Fruit fly (Drosophila melanogaster) whole organism, prepupa: ENCODE results near the gene Nasp.

Experiments
- Blimp-1 ChIP-seq: fragments of 200-800 bp; sonication (Bioruptor generic); optimal IDR thresholded peaks from 3 replicates; lab custom pipeline; 2017; ENCODE audit warnings: missing biosample characterization, missing genetic modification characterization, mild to moderate bottlenecking, moderate library complexity, missing genetic modification reagents
- CG10631 ChIP-seq: fragments of 200-800 bp; sonication (Bioruptor generic); optimal IDR thresholded peaks from 2 replicates; lab custom pipeline; 2016; ENCODE audit warnings: missing biosample characterization, missing genetic modification characterization
- CG10669 ChIP-seq: fragments of 200-800 bp; sonication (Bioruptor generic); optimal IDR thresholded peaks from 3 replicates; lab custom pipeline; 2018; ENCODE audit warnings: missing biosample characterization, mild to moderate bottlenecking, missing genetic modification characterization, moderate library complexity
- CG11294 ChIP-seq: fragments of 200-800 bp; sonication (Bioruptor generic); IDR thresholded peaks from 2 replicates; pipeline ENCODE4 v1.3.6; 2022; ENCODE audit warnings: missing biosample characterization, missing genetic modification characterization
- CG11762 ChIP-seq: fragments of 200-800 bp; sonication (Bioruptor generic); optimal IDR thresholded peaks from 3 replicates; lab custom pipeline; 2016; ENCODE audit warnings: missing biosample characterization, missing genetic modification characterization; ENCODE audit not compliant: insufficient read depth
- CG11902 ChIP-seq: fragments of 200-800 bp; sonication (Bioruptor generic); optimal IDR thresholded peaks from 3 replicates; lab custom pipeline; 2016; ENCODE audit warnings: missing biosample characterization, missing genetic modification characterization
- CG15336 ChIP-seq: fragments of 200-800 bp; sonication (Bioruptor generic); IDR thresholded peaks from 2 replicates; pipeline ENCODE4 v1.3.6; 2022; ENCODE audit warnings: missing biosample characterization, missing genetic modification characterization
- CG16779 ChIP-seq: fragments of 200-800 bp; sonication (Bioruptor generic); optimal IDR thresholded peaks from 3 replicates; lab custom pipeline; 2017; ENCODE audit warnings: missing biosample characterization, mild to moderate bottlenecking, missing genetic modification characterization
- CG32006 ChIP-seq: fragments of 200-800 bp; sonication (Bioruptor generic); optimal IDR thresholded peaks from 3 replicates; lab custom pipeline; 2017; ENCODE audit warnings: missing biosample characterization, mild to moderate bottlenecking, missing genetic modification characterization
- CG4318 ChIP-seq: fragments of 200-800 bp; sonication (Bioruptor generic); optimal IDR thresholded peaks from 3 replicates; lab custom pipeline; 2017; ENCODE audit warnings: missing biosample characterization, mild to moderate bottlenecking, missing genetic modification characterization
- CG6163 ChIP-seq: fragments of 200-800 bp; sonication (Bioruptor generic); IDR thresholded peaks from 3 replicates; pipeline ENCODE4 v1.3.6; 2022; ENCODE audit warnings: missing biosample characterization, missing genetic modification characterization
- CG6276 ChIP-seq: fragments of 200-800 bp; sonication (Bioruptor generic); optimal IDR thresholded peaks from 2 replicates; lab custom pipeline; 2017; ENCODE audit warnings: missing biosample characterization, mild to moderate bottlenecking, missing genetic modification characterization
- CG6792 ChIP-seq: fragments of 200-800 bp; sonication (Bioruptor generic); optimal IDR thresholded peaks from 3 replicates; lab custom pipeline; 2016; ENCODE audit warnings: missing biosample characterization, missing genetic modification characterization
- CG6854 ChIP-seq: fragments of 200-800 bp; sonication (Bioruptor generic); optimal IDR thresholded peaks from 2 replicates; lab custom pipeline; 2017; ENCODE audit warnings: missing biosample characterization, mild to moderate bottlenecking, missing genetic modification characterization
- CG7368 ChIP-seq: fragments of 200-800 bp; sonication (Bioruptor generic); optimal IDR thresholded peaks from 3 replicates; lab custom pipeline; 2016; ENCODE audit warnings: missing biosample characterization, missing genetic modification characterization
- CG8119 ChIP-seq: fragments of 200-800 bp; sonication (Bioruptor generic); IDR thresholded peaks from 3 replicates; pipeline ENCODE4 v1.3.6; 2022; ENCODE audit warnings: missing biosample characterization, missing genetic modification characterization
- CG8632 ChIP-seq: fragments of 200-800 bp; sonication (Bioruptor generic); optimal IDR thresholded peaks from 3 replicates; lab custom pipeline; 2016; ENCODE audit warnings: missing biosample characterization, missing genetic modification characterization
- Gug ChIP-seq: fragments of 200-800 bp; sonication (Bioruptor generic); IDR thresholded peaks from 2 replicates; pipeline ENCODE4 v1.3.6; 2022; ENCODE audit warnings: missing biosample characterization, missing genetic modification characterization
- Hr4 ChIP-seq: fragments of 200-800 bp; sonication (Bioruptor generic); optimal IDR thresholded peaks from 3 replicates; lab custom pipeline; 2016; ENCODE audit warnings: missing biosample characterization, missing genetic modification characterization
- Lpt ChIP-seq: fragments of 200-800 bp; sonication (Bioruptor generic); optimal IDR thresholded peaks from 3 replicates; lab custom pipeline; 2016; ENCODE audit warnings: missing biosample characterization, missing genetic modification characterization
- OdsH ChIP-seq: fragments of 200-800 bp; sonication (Bioruptor generic); optimal IDR thresholded peaks from 3 replicates; lab custom pipeline; 2016; ENCODE audit warnings: missing biosample characterization, missing genetic modification characterization
- Smox ChIP-seq: fragments of 200-800 bp; sonication (Bioruptor generic); optimal IDR thresholded peaks from 3 replicates; lab custom pipeline; 2016; ENCODE audit warnings: missing biosample characterization, missing genetic modification characterization
- Sox102F ChIP-seq: fragments of 200-800 bp; sonication (Bioruptor generic); optimal IDR thresholded peaks from 2 replicates; lab custom pipeline; 2016; ENCODE audit warnings: missing biosample characterization, mild to moderate bottlenecking, missing genetic modification characterization
- acj6 ChIP-seq: fragments of 200-800 bp; sonication (Bioruptor generic); optimal IDR thresholded peaks from 3 replicates; lab custom pipeline; 2016; ENCODE audit warnings: missing biosample characterization, missing genetic modification characterization
- cyc ChIP-seq: fragments of 200-800 bp; sonication (Bioruptor generic); optimal IDR thresholded peaks from 3 replicates; lab custom pipeline; 2016; ENCODE audit warnings: missing biosample characterization, missing genetic modification characterization
- dac ChIP-seq: fragments of 200-800 bp; sonication (Bioruptor generic); optimal IDR thresholded peaks from 2 replicates; lab custom pipeline; 2017; ENCODE audit warnings: missing biosample characterization, mild to moderate bottlenecking, missing genetic modification characterization
- eg ChIP-seq: fragments of 200-800 bp; sonication (Bioruptor generic); IDR thresholded peaks from 3 replicates; pipeline ENCODE4 v1.3.6; 2022; ENCODE audit warnings: missing biosample characterization, missing genetic modification characterization
- esn ChIP-seq: fragments of 200-800 bp; sonication (Bioruptor generic); optimal IDR thresholded peaks from 2 replicates; lab custom pipeline; 2016; ENCODE audit warnings: missing biosample characterization, mild to moderate bottlenecking, missing genetic modification characterization, moderate library complexity
- fd85E ChIP-seq: fragments of 200-800 bp; sonication (Bioruptor generic); optimal IDR thresholded peaks from 3 replicates; lab custom pipeline; 2016; ENCODE audit warnings: missing biosample characterization, missing genetic modification characterization
- net ChIP-seq: fragments of 200-800 bp; sonication (Bioruptor generic); optimal IDR thresholded peaks from 3 replicates; lab custom pipeline; 2016; ENCODE audit warnings: missing biosample characterization, missing genetic modification characterization
- spab ChIP-seq: fragments of 200-800 bp; sonication (Bioruptor generic); optimal IDR thresholded peaks from 2 replicates; lab custom pipeline; 2017; ENCODE audit warnings: missing biosample characterization, mild to moderate bottlenecking, missing genetic modification characterization, missing genetic modification reagents
- svp ChIP-seq: fragments of 200-800 bp; sonication (Bioruptor generic); peaks from one replicate; lab custom pipeline; 2016; ENCODE audit warnings: missing biosample characterization, missing genetic modification characterization

Gene Nasp

DNA sequence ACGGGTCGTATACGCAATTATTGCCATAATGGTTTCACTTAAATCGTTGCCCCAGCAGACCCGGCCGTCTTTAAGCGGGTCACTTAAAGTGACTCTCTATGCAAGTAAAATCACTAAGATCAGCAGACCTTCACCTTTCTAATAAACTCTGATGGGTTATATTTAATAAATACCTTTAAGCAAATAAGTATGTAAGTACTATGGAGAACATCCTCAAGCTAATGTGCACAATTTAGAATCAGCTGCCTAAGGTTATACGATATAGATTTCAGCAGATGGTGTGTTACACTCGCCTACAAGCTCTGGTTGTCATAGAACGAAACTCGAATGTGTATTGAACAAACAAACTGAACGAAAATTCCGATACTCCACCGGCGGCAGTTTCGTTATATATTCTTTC is 21.5 kb downstream of the Nasp start, which contains the start of gene CG8236:
Gene CG8236, plus strand, starts transcription at position 301 of the 400 bp plus-strand sequence.
- TF ChIP-seq CG4318 (no peak), Smox (GFP tag; lab: Kevin White, UChicago) (no peak), OdsH (GFP tag; lab: Kevin White, UChicago) (no peak), acj6 (no peak), Lpt (GFP tag; lab: Kevin White, UChicago) (no peak)

DNA sequence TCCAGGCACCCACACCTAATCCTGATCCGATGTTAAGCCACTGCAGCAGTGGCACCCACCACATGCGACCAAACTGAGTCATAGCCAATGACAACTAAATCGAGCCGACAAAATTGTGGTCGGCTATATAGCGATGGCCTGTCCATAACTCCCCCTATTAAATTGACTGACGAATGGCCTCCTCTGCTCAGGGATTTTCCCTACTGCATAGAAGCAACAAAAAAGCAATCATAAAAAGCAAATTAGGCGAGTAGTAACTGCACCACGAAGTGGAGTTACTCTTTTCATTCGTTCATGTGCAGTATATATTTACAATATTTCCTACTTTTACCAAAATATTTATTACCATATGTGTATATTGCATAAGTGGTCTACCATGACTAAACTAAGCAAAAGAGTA is 25.0 kb downstream of the Nasp start, which contains the start of gene CG13318:
Gene CG13318, minus strand, starts transcription at position 101 of the 400 bp plus-strand sequence.
- TF ChIP-seq CG7368 (no peak), CG8119 (GFP tag; lab: Robert Waterston, UW) (no peak), CG8632 (GFP tag; lab: Kevin White, UChicago) (no peak), CG10669 (GFP tag; lab: Kevin White, UChicago) (no peak), CG10631 (GFP tag; lab: Kevin White, UChicago) (no peak)
- TF ChIP-seq, all 60 proteins: peak for 0

DNA sequence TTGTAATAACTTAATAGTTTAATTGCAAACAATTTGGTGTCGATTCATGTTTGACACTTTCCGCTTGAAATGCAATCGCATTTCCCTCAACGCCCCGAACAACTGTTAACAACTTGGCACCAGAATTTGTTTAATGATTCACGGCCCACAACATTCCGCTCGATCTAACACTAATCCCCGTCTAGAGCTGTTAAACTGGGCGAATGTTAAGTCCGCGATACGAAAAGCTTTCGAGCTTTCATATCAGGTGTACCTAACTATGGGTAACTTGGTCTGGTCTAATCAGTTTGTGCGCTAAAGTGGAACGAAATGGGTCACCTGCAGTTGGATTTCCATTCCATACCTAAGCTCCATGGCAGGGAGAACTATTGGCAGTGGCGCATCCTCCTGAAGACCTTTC is 25.5 kb downstream of the Nasp start, which contains the start of gene CG34301:
Gene CG34301, plus strand, starts transcription at position 301 of the 400 bp plus-strand sequence.
- no peak for TF ChIP-seq CG6792 (GFP tag; lab: Kevin White, UChicago)
- TF ChIP-seq Lpt (GFP tag; lab: Kevin White, UChicago): no peak
- no peak for TF ChIP-seq CG11294 (GFP tag; lab: Robert Waterston, UW)
- TF ChIP-seq Hr4 (GFP tag; lab: Kevin White, UChicago): no peak
- no peak for TF ChIP-seq CG6276
- TF ChIP-seq fd85E (GFP tag; lab: Kevin White, UChicago): no peak
- TF ChIP-seq CG16779: no peak
- no peak for TF ChIP-seq CG32006 (GFP tag; lab: Kevin White, UChicago)
- no peak for TF ChIP-seq net (GFP tag; lab: Kevin White, UChicago)
- no peak for TF ChIP-seq CG11762
- TF ChIP-seq CG11902 (GFP tag; lab: Kevin White, UChicago): no peak
- TF ChIP-seq spab (GFP tag; lab: Kevin White, UChicago): no peak
- no peak for TF ChIP-seq CG4318
- TF ChIP-seq Gug: no peak
- no peak for TF ChIP-seq CG8119 (GFP tag; lab: Robert Waterston, UW)
- no peak for TF ChIP-seq dac (GFP tag; lab: Kevin White, UChicago)
- no peak for TF ChIP-seq Sox102F (GFP tag; lab: Kevin White, UChicago)
- TF ChIP-seq CG6854: no peak
- no peak for TF ChIP-seq cyc (GFP tag; lab: Kevin White, UChicago)

DNA sequence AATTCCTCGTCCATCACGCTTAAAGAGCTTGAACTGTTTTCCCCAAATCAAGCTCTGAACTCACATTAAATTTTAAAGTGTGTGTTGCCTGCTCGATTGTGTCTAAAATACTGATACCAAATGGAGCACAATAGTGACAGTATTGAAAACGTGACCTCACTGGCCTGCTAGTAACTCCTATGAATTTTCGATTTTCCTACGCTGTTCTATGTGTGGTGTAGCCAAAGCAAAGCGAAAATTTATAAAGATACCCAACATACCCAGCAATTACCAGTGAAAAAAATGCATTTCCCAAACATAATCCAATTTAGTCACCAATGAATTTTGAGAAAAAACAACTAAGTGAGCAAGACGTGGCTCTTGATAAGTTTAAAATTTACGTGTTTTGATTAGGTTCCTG is 32.2 kb downstream of the Nasp start, which contains the start of gene CG33191:
Gene CG33191, minus strand, starts transcription at position 101 of the 400 bp plus-strand sequence.
- TF ChIP-seq CG11902 (GFP tag; lab: Kevin White, UChicago) (no peak), CG8119 (GFP tag; lab: Robert Waterston, UW) (no peak), CG6792 (GFP tag; lab: Kevin White, UChicago) (no peak), Blimp-1 (GFP tag; lab: Kevin White, UChicago) (no peak)

DNA sequence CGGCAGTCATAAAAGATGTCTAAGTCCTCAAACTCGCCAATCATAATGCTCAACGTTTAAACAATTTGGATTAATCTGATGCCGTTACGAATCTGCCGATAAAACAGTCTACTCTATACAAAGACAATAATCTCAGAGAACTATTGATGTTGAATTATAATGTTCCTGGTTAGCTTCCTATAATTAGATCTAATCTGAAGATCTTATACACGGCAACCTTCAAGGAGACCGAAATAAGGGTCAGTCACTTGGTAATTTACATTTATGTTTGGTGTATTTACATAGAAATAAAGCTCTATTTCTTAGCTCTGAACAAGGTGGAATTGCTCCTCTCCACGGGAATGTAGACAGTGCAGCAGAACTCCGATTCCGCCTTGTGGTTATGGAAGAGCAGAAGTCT is 33.1 kb downstream of the Nasp start, which contains the start of gene CG33189:
Gene CG33189, minus strand, starts transcription at position 101 of the 400 bp plus-strand sequence.
- no peak for TF ChIP-seq Gug

DNA sequence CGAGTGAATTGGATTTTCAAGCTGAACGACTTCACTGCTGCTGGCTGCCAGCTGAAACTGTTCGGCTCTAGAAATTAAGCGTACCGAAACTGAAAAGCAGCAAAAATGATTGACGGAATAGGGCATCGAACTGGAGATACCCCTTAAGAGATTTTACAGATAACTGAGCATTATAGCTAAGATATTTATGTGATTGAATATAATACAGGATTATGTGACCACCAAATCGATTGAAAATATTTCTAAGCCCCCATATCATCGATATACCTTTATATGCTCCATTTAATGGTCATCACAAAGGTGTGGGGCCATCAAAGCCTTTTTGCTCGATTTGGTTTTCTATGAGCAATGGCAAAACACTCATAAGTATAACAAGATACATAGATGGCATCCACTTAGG is 37.2 kb downstream of the Nasp start:
- TF ChIP-seq eg (GFP tag; lab: Robert Waterston, UW): peak; percentile 82
- TF ChIP-seq svp (GFP tag; lab: Kevin White, UChicago): peak; percentile 39
- no peak for TF ChIP-seq esn (GFP tag; lab: Kevin White, UChicago)
- peak; percentile 75 for TF ChIP-seq CG15336 (GFP tag; lab: Robert Waterston, UW)
- peak; percentile 67 for TF ChIP-seq CG8119 (GFP tag; lab: Robert Waterston, UW)
- TF ChIP-seq CG11762: no peak
- TF ChIP-seq CG6163 (GFP tag; lab: Robert Waterston, UW): peak; percentile 58; the same call in 2 of the 3 replicates
- 0 out of 2 replicates have a peak, but pooled peaks have one; percentile 25 for TF ChIP-seq CG11294 (GFP tag; lab: Robert Waterston, UW)
